Fruit fly (Drosophila melanogaster): Measurements from ENCODE around the gene CG15385.

Gene CG15385

dm6 chr2L:2202018-2202852, 10.1 kb downstream of the CG15385 start (continued):
- TF ChIP-seq CG1024 (GFP tag; IDR thresholded peaks at IDR 0.05): peak; percentile 98
- peak; percentile 99 for TF ChIP-seq CG12219 (GFP tag; optimal IDR thresholded peaks at IDR 0.05)
- peak; percentile 99 for TF ChIP-seq CG10366 (GFP tag; IDR thresholded peaks at IDR 0.05)
- TF ChIP-seq CG10431 (GFP tag; optimal IDR thresholded peaks at IDR 0.05): peak; percentile 98
- TF ChIP-seq Fer1 (GFP tag; optimal IDR thresholded peaks at IDR 0.05): peak; percentile 92
- peak; percentile 80 for TF ChIP-seq NFAT (GFP tag; IDR thresholded peaks at IDR 0.05)
- TF ChIP-seq dpn (GFP tag; optimal IDR thresholded peaks at IDR 0.05): peak; percentile 97 to 98
- TF ChIP-seq ken (GFP tag; IDR thresholded peaks at IDR 0.05): peak; percentile 99
- TF ChIP-seq hbn (GFP tag; IDR thresholded peaks at IDR 0.05; ENCODE audit: partially characterized antibody): peak; percentile 30
- TF ChIP-seq Dip2 (GFP tag; IDR thresholded peaks at IDR 0.05): peak; percentile 64
- peak; percentile 100 for TF ChIP-seq gem (tag; optimal IDR thresholded peaks at IDR 0.05)
- peak; percentile 99 for TF ChIP-seq HLH3B (GFP tag; IDR thresholded peaks at IDR 0.05)
- TF ChIP-seq CG15269 (tag; optimal IDR thresholded peaks at IDR 0.05): peak; percentile 96
- TF ChIP-seq Dfd (GFP tag; optimal IDR thresholded peaks at IDR 0.05): no peak
- TF ChIP-seq tll (GFP tag; optimal IDR thresholded peaks at IDR 0.05): peak in 1 of 2 experiments; percentile 90
- peak; percentile 100 for TF ChIP-seq zfh1 (GFP tag; IDR thresholded peaks at IDR 0.05)
- TF ChIP-seq CG2678 (tag; optimal IDR thresholded peaks at IDR 0.05): peak; percentile 98
- peak; percentile 98 for TF ChIP-seq pnt (GFP tag; optimal IDR thresholded peaks at IDR 0.05)
- TF ChIP-seq CG32532 (GFP tag; IDR thresholded peaks at IDR 0.05): peak; percentile 85
- TF ChIP-seq bcd (GFP tag; optimal IDR thresholded peaks at IDR 0.05): peak; percentile 97
- peak; percentile 98 for TF ChIP-seq CG33213 (GFP tag; optimal IDR thresholded peaks at IDR 0.05)
- TF ChIP-seq NC2β (GFP tag; optimal IDR thresholded peaks at IDR 0.05): peak; percentile 99
- peak; percentile 95 for TF ChIP-seq sob (GFP tag; IDR thresholded peaks at IDR 0.05)
- TF ChIP-seq CG5953 (GFP tag; IDR thresholded peaks at IDR 0.05): peak; percentile 99
- TF ChIP-seq z (GFP tag; IDR thresholded peaks at IDR 0.05): peak; percentile 87
- TF ChIP-seq Abd-B (GFP tag; optimal IDR thresholded peaks at IDR 0.05): peak; percentile 97
- peak; percentile 80 for TF ChIP-seq sna (GFP tag; IDR thresholded peaks at IDR 0.05; ENCODE audit: partially characterized antibody)
- TF ChIP-seq nmo (GFP tag; optimal IDR thresholded peaks at IDR 0.05): peak; percentile 100
- peak; percentile 77 for TF ChIP-seq pros (GFP tag; optimal IDR thresholded peaks at IDR 0.05)
- no peak for TF ChIP-seq CG13894 (tag; optimal IDR thresholded peaks at IDR 0.05)
- peak; percentile 89 for TF ChIP-seq HLH54F (GFP tag; optimal IDR thresholded peaks at IDR 0.05)
- TF ChIP-seq fd96Cb (tag; optimal IDR thresholded peaks at IDR 0.05): peak; percentile 100
- peak; percentile 97 for TF ChIP-seq odd (GFP tag; optimal IDR thresholded peaks at IDR 0.05)
- peak; percentile 95 for TF ChIP-seq ab (GFP tag; optimal IDR thresholded peaks at IDR 0.05)
- peak; percentile 81 for TF ChIP-seq cg (GFP tag; optimal IDR thresholded peaks at IDR 0.05)
- TF ChIP-seq CG3281 (GFP tag; optimal IDR thresholded peaks at IDR 0.05): peak; percentile 80
- TF ChIP-seq vnd (GFP tag; IDR thresholded peaks at IDR 0.05; ENCODE audit: partially characterized antibody): peak; percentile 77
- peak; percentile 90 for TF ChIP-seq Nf-YB (GFP tag; optimal IDR thresholded peaks at IDR 0.05)
- TF ChIP-seq Ptx1 (GFP tag; IDR thresholded peaks at IDR 0.05): peak; percentile 98
- TF ChIP-seq CG10321 (GFP tag; IDR thresholded peaks at IDR 0.05): peak; percentile 83
- TF ChIP-seq Elba2 (GFP tag; optimal IDR thresholded peaks at IDR 0.05): peak; percentile 97
- TF ChIP-seq Asciz (GFP tag; optimal IDR thresholded peaks at IDR 0.05): peak; percentile 100
- TF ChIP-seq sqz (GFP tag; optimal IDR thresholded peaks at IDR 0.05): peak; percentile 98
- peak; percentile 98 for TF ChIP-seq bab2 (GFP tag; optimal IDR thresholded peaks at IDR 0.05)
- TF ChIP-seq ttk (GFP tag; IDR thresholded peaks at IDR 0.05): peak; percentile 99
- peak; percentile 97 for TF ChIP-seq TFAM (GFP tag; optimal IDR thresholded peaks at IDR 0.05)
- peak; percentile 99 for TF ChIP-seq CG4282 (GFP tag; optimal IDR thresholded peaks at IDR 0.05)
- peak; percentile 99 for TF ChIP-seq lbe (GFP tag; optimal IDR thresholded peaks at IDR 0.05)
- peak; percentile 98 for TF ChIP-seq CG3726 (GFP tag; IDR thresholded peaks at IDR 0.05)
